Worm (Caenorhabditis elegans) whole organism, L4 larva: Measurements from ENCODE around the gene Y22D7AL.11.

ENCODE experiments used
- ceh-62 ChIP-seq: sonication (generic microtip); optimal IDR thresholded peaks from 2 replicates; lab custom pipeline; 2017; ENCODE audit warnings: missing biosample characterization, missing genetic modification characterization
- daf-12 ChIP-seq: fragments of 150-350 bp; optimal IDR thresholded peaks from 2 replicates; lab custom pipeline; 2014; ENCODE audit warnings: missing biosample characterization, missing genetic modification reagents, missing genetic modification characterization
- dmd-8 ChIP-seq: fragments of 200-800 bp; sonication (Bioruptor generic); IDR thresholded peaks from 2 replicates; pipeline ENCODE4 v1.3.6; 2022; ENCODE audit warnings: missing genetic modification characterization, missing compliant biosample characterization
- nhr-11 ChIP-seq: fragments of 150-350 bp; optimal IDR thresholded peaks from 2 replicates; lab custom pipeline; 2014; ENCODE audit warnings: missing biosample characterization, missing genetic modification characterization
- nhr-25 ChIP-seq: sonication (generic microtip); optimal IDR thresholded peaks from 2 replicates; lab custom pipeline; 2017; ENCODE audit warnings: missing genetic modification characterization, mild to moderate bottlenecking, missing compliant biosample characterization, antibody characterized with exemption, moderate library complexity, borderline replicate concordance; ENCODE audit not compliant: insufficient read depth
- nhr-42 ChIP-seq: fragments of 200-800 bp; sonication (Bioruptor generic); IDR thresholded peaks from 2 replicates; pipeline ENCODE4 v1.3.6; 2022; ENCODE audit warnings: missing genetic modification characterization, missing compliant biosample characterization
- nhr-6 ChIP-seq: fragments of 150-350 bp; optimal IDR thresholded peaks from 2 replicates; lab custom pipeline; 2014; ENCODE audit warnings: missing biosample characterization, missing genetic modification characterization
- nhr-76 ChIP-seq: fragments of 150-350 bp; optimal IDR thresholded peaks from 2 replicates; lab custom pipeline; 2014; ENCODE audit warnings: missing biosample characterization, missing genetic modification characterization
- pha-4 ChIP-seq, 2 experiments: fragments of 150-350 bp in 1 of 2; fragments of 200-800 bp in 1 of 2; sonication (Bioruptor generic) in 1 of 2; IDR thresholded peaks in 1 of 2; optimal IDR thresholded peaks in 1 of 2; 2 replicates each; pipeline versions ENCODE4 v1.3.6 to Lab custom; 2014 to 2022; ENCODE audit warnings: missing genetic modification characterization in 2 of 2, missing genetic modification reagents in 2 of 2, missing biosample characterization in 1 of 2, missing compliant biosample characterization in 1 of 2
- spr-1 ChIP-seq: sonication (generic microtip); optimal IDR thresholded peaks from 2 replicates; lab custom pipeline; 2016; ENCODE audit warnings: mild to moderate bottlenecking, missing genetic modification characterization, missing compliant biosample characterization
- unc-39 ChIP-seq: sonication (generic microtip); optimal IDR thresholded peaks from 2 replicates; lab custom pipeline; 2017; ENCODE audit warnings: missing biosample characterization, missing genetic modification characterization

ce11 chrIII:1584216-1584715 lies 49.9 kb downstream of the Y22D7AL.11 start:
- TF ChIP-seq spr-1 (tag; lab: Kevin White, UChicago) (no peak), nhr-6 (tag; lab: Kevin White, UChicago) (no peak), dmd-8 (GFP tag; lab: Robert Waterston, UW) (no peak), nhr-42 (GFP tag; lab: Robert Waterston, UW) (no peak), nhr-11 (tag; lab: Kevin White, UChicago) (no peak), unc-39 (no peak), daf-12 (tag; lab: Kevin White, UChicago) (no peak), ceh-62 (tag; lab: Kevin White, UChicago) (no peak), pha-4 (GFP tag; IDR thresholded peaks at IDR 0.05; lab: Robert Waterston, UW) (no peak), pha-4 (tag; optimal IDR thresholded peaks at IDR 0.05; lab: Kevin White, UChicago) (no peak), nhr-76 (tag; lab: Kevin White, UChicago) (no peak), nhr-25 (tag; lab: Kevin White, UChicago) (no peak)
